Fruit fly (Drosophila melanogaster): Measurements from ENCODE around the gene Pxn.

The Pxn gene

DNA sequence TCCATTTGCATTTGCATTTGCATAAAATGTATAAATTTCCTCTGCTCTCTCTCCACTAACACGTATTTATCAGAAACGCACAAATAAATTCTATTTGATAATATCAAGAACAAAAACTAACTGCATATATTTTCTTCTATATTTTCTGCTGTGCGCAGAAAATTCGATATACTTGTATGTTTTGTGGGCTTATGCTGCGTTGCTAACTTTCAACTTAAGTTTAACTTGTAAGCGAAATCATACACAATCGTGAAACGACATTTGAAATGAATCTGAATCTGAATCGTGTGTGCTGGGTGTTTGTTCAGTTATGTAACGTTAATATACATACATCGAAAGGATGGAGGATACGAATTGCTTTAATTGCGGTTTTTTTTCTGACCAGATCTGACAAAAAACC is 74.2 kb downstream of the Pxn start:
- TF ChIP-seq Pif1B (GFP tag; optimal IDR thresholded peaks at IDR 0.05) = no peak
- no peak for TF ChIP-seq rn (GFP tag; IDR thresholded peaks at IDR 0.05)
- no peak for TF ChIP-seq EcR (GFP tag; optimal IDR thresholded peaks at IDR 0.05)
- TF ChIP-seq CG17806 (tag; optimal IDR thresholded peaks at IDR 0.05) = no peak
- TF ChIP-seq Pif1A (GFP tag; optimal IDR thresholded peaks at IDR 0.05) = no peak
- TF ChIP-seq gl (tag; optimal IDR thresholded peaks at IDR 0.05) = no peak
- no peak for TF ChIP-seq CG8159 (tag; optimal IDR thresholded peaks at IDR 0.05)
- no peak for TF ChIP-seq CG13204 (GFP tag; optimal IDR thresholded peaks at IDR 0.05)
- no peak for TF ChIP-seq CG14655 (GFP tag; optimal IDR thresholded peaks at IDR 0.05)
- TF ChIP-seq D1 (tag; optimal IDR thresholded peaks at IDR 0.05) = no peak
- no peak for TF ChIP-seq CG10348 (GFP tag; IDR thresholded peaks at IDR 0.05)
- no peak for TF ChIP-seq CG4496 (GFP tag; IDR thresholded peaks at IDR 0.05)
- no peak for TF ChIP-seq CG9948 (tag; optimal IDR thresholded peaks at IDR 0.05)
- no peak for TF ChIP-seq CG15710 (tag; optimal IDR thresholded peaks at IDR 0.05)

- no peak for TF ChIP-seq CG14655 (GFP tag; optimal IDR thresholded peaks at IDR 0.05)
- peak; percentile 47; the same call in 1 of the 2 replicates for TF ChIP-seq rn (GFP tag; IDR thresholded peaks at IDR 0.05)
- TF ChIP-seq CG4496 (GFP tag; IDR thresholded peaks at IDR 0.05) = peak; percentile 72; the same call in 2 of the 3 replicates
- TF ChIP-seq D1 (tag; optimal IDR thresholded peaks at IDR 0.05) = no peak
- peak; percentile 55 for TF ChIP-seq Pif1B (GFP tag; optimal IDR thresholded peaks at IDR 0.05)
- TF ChIP-seq CG8301 (tag; optimal IDR thresholded peaks at IDR 0.05) = no peak
- no peak for TF ChIP-seq CG12605 (GFP tag; IDR thresholded peaks at IDR 0.05)
- peak; percentile 57 for TF ChIP-seq CG32121 (GFP tag; IDR thresholded peaks at IDR 0.05)
- peak; percentile 15 for TF ChIP-seq CG15710 (tag; optimal IDR thresholded peaks at IDR 0.05)
- TF ChIP-seq CG13204 (GFP tag; optimal IDR thresholded peaks at IDR 0.05) = no peak
- TF ChIP-seq fd96Ca (GFP tag; IDR thresholded peaks at IDR 0.05) = no peak
- peak; percentile 21 for TF ChIP-seq gl (tag; optimal IDR thresholded peaks at IDR 0.05)
- TF ChIP-seq CG17806 (tag; optimal IDR thresholded peaks at IDR 0.05) = peak; percentile 16
- peak; percentile 17 for TF ChIP-seq EcR (GFP tag; optimal IDR thresholded peaks at IDR 0.05)
- TF ChIP-seq Pif1A (GFP tag; optimal IDR thresholded peaks at IDR 0.05) = no peak
- TF ChIP-seq Snoo (tag; optimal IDR thresholded peaks at IDR 0.05) = peak; percentile 35
- no peak for TF ChIP-seq CG10348 (GFP tag; IDR thresholded peaks at IDR 0.05)
- no peak for TF ChIP-seq CG34367 (tag; optimal IDR thresholded peaks at IDR 0.05)
- no peak for TF ChIP-seq CG9948 (tag; optimal IDR thresholded peaks at IDR 0.05)
- no peak; the same call in 1 of the 2 replicates for TF ChIP-seq Ets98B (GFP tag; IDR thresholded peaks at IDR 0.05)
- no peak for TF ChIP-seq CG8159 (tag; optimal IDR thresholded peaks at IDR 0.05)
Observed at dm6 chr3L:2554118-2554814, 75.6 kb downstream of the Pxn start, which contains the start of gene Spn. Gene Spn, minus strand, starts transcription at chr3L:2554292.

DNA sequence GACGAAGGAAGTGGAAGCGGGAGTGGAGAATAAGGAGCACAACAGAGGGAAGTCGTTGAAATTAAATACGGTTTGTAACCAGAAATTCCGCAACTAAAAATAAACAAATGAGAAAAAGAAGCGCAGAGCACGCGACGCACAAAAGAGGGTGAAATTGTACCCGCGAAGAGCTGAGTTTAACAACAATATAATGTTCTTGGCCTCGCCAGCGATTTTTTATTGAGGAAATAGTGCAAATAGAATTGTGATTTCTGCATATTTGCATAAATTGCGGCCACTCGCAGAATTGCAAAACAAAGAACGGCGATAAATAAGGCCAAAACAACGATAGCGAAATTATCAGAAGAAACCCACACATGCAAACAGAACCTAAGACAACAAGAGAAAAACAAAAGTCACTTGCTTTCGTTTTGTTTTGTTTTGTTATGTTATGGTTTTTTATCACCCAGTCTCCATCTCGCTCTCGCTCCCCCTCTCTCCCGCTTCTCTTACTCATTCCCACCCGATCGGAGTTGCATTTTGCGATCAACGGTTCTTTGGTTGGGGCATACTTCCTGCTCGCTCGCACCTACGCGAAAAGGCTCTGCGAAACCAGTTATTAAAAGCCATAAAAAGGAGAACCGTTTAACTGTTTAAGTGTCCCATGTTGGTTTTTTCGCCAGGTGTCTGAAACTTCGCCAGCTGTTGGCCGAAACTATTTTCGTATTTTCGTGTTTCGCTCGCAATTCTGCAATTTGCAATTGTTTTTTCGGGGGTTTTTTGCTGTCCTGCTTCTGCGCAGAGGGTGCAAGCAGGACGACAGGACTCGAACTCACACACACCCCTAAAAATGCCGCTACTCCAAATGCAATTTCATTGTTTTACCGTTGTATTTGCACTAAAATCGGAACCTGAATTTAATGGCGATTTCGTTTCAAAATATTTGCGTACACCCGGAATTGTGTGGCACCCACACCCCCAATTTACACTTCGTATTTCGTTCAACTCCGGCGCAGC is 76.7 kb downstream of the Pxn start:
- TF ChIP-seq CG17806 (tag; optimal IDR thresholded peaks at IDR 0.05) (peak; percentile 43), CG4496 (GFP tag; IDR thresholded peaks at IDR 0.05) (peak; percentile 82), rn (GFP tag; IDR thresholded peaks at IDR 0.05) (peak; percentile 43; the same call in 1 of the 2 replicates), Pif1A (GFP tag; optimal IDR thresholded peaks at IDR 0.05) (peak; percentile 27), CG15710 (tag; optimal IDR thresholded peaks at IDR 0.05) (peak; percentile 73), Ets98B (GFP tag; IDR thresholded peaks at IDR 0.05) (peak; percentile 75), CG13204 (GFP tag; optimal IDR thresholded peaks at IDR 0.05) (peak; percentile 80), fd96Ca (GFP tag; IDR thresholded peaks at IDR 0.05) (no peak; the same call in 1 of the 3 replicates), gl (tag; optimal IDR thresholded peaks at IDR 0.05) (peak; percentile 91), CG32121 (GFP tag; IDR thresholded peaks at IDR 0.05) (peak; percentile 57; the same call in 1 of the 2 replicates), Snoo (tag; optimal IDR thresholded peaks at IDR 0.05) (peak; percentile 56), D1 (tag; optimal IDR thresholded peaks at IDR 0.05) (no peak), CG8159 (tag; optimal IDR thresholded peaks at IDR 0.05) (peak; percentile 30), CG34367 (tag; optimal IDR thresholded peaks at IDR 0.05) (peak; percentile 78), Pif1B (GFP tag; optimal IDR thresholded peaks at IDR 0.05) (peak; percentile 12), CG9948 (tag; optimal IDR thresholded peaks at IDR 0.05) (peak; percentile 23), CG8301 (tag; optimal IDR thresholded peaks at IDR 0.05) (peak; percentile 43), CG14655 (GFP tag; optimal IDR thresholded peaks at IDR 0.05) (no peak), CG10348 (GFP tag; IDR thresholded peaks at IDR 0.05) (no peak), CG12605 (GFP tag; IDR thresholded peaks at IDR 0.05) (peak; percentile 91), EcR (GFP tag; optimal IDR thresholded peaks at IDR 0.05) (peak; percentile 7)

- TF ChIP-seq CG17806 (tag; optimal IDR thresholded peaks at IDR 0.05) = peak; percentile 97
- TF ChIP-seq CG14655 (GFP tag; optimal IDR thresholded peaks at IDR 0.05) = peak; percentile 85
- TF ChIP-seq CG13204 (GFP tag; optimal IDR thresholded peaks at IDR 0.05) = peak; percentile 78
- TF ChIP-seq CG32121 (GFP tag; IDR thresholded peaks at IDR 0.05) = peak; percentile 43; the same call in 1 of the 2 replicates
- TF ChIP-seq CG34367 (tag; optimal IDR thresholded peaks at IDR 0.05) = peak; percentile 91
- TF ChIP-seq Pif1A (GFP tag; optimal IDR thresholded peaks at IDR 0.05) = peak; percentile 96
- peak; percentile 71 for TF ChIP-seq EcR (GFP tag; optimal IDR thresholded peaks at IDR 0.05)
- TF ChIP-seq gl (tag; optimal IDR thresholded peaks at IDR 0.05) = peak; percentile 91
- TF ChIP-seq CG4496 (GFP tag; IDR thresholded peaks at IDR 0.05) = peak; percentile 89
- TF ChIP-seq Snoo (tag; optimal IDR thresholded peaks at IDR 0.05) = peak; percentile 91
- TF ChIP-seq Ets98B (GFP tag; IDR thresholded peaks at IDR 0.05) = peak; percentile 77
- peak; percentile 99 for TF ChIP-seq CG15710 (tag; optimal IDR thresholded peaks at IDR 0.05)
- TF ChIP-seq CG9948 (tag; optimal IDR thresholded peaks at IDR 0.05) = peak; percentile 92
- peak; percentile 97 for TF ChIP-seq CG8159 (tag; optimal IDR thresholded peaks at IDR 0.05)
- TF ChIP-seq CG12605 (GFP tag; IDR thresholded peaks at IDR 0.05) = peak; percentile 75
- peak; percentile 74 for TF ChIP-seq rn (GFP tag; IDR thresholded peaks at IDR 0.05)
- TF ChIP-seq D1 (tag; optimal IDR thresholded peaks at IDR 0.05) = peak; percentile 89
- peak; percentile 94 for TF ChIP-seq Pif1B (GFP tag; optimal IDR thresholded peaks at IDR 0.05)
- peak; percentile 83 for TF ChIP-seq CG8301 (tag; optimal IDR thresholded peaks at IDR 0.05)
- no peak for TF ChIP-seq CG10348 (GFP tag; IDR thresholded peaks at IDR 0.05)
- peak; percentile 63; the same call in 2 of the 3 replicates for TF ChIP-seq fd96Ca (GFP tag; IDR thresholded peaks at IDR 0.05)
Observed at dm6 chr3L:2552116-2552843, 77.6 kb downstream of the Pxn start.

Data from whole organism, pupa.